Worm (Caenorhabditis elegans) whole organism, L3 larva: ENCODE measurements around the gene F29A7.6.
A peak's percentile ranks its signal among the peaks of the same experiment; 100 is the strongest.

ENCODE experiments used
- R02D3.7 ChIP-seq: fragments of 150-350 bp; optimal IDR thresholded peaks from 2 replicates; lab custom pipeline; 2014; ENCODE audit warnings: missing biosample characterization, missing genetic modification characterization
- ZK546.5 ChIP-seq: sonication (generic microtip); optimal IDR thresholded peaks from 2 replicates; lab custom pipeline; 2017; ENCODE audit warnings: missing biosample characterization, missing genetic modification characterization
- ama-1 ChIP-seq: fragments of 150-350 bp; optimal IDR thresholded peaks from 2 replicates; lab custom pipeline; 2018
- ceh-28 ChIP-seq: fragments of 150-350 bp; optimal IDR thresholded peaks from 2 replicates; lab custom pipeline; 2014; ENCODE audit warnings: missing biosample characterization, missing genetic modification reagents, missing genetic modification characterization
- ceh-82 ChIP-seq: fragments of 150-350 bp; optimal IDR thresholded peaks from 2 replicates; lab custom pipeline; 2014; ENCODE audit warnings: missing biosample characterization, missing genetic modification characterization
- egl-27 ChIP-seq: sonication (generic microtip); optimal IDR thresholded peaks from 4 replicates; lab custom pipeline; 2017; ENCODE audit warnings: missing biosample characterization, missing genetic modification reagents, missing genetic modification characterization
- elt-1 ChIP-seq: fragments of 150-350 bp; optimal IDR thresholded peaks from 2 replicates; lab custom pipeline; 2014; ENCODE audit warnings: missing biosample characterization, missing genetic modification characterization
- elt-2 ChIP-seq: sonication (generic microtip); optimal IDR thresholded peaks from 2 replicates; lab custom pipeline; 2016; ENCODE audit warnings: missing genetic modification reagents, mild to moderate bottlenecking, missing genetic modification characterization, missing compliant biosample characterization
- elt-3 ChIP-seq, 3 experiments: fragments of 150-350 bp in 1 of 3; sonication (generic microtip) in 2 of 3; optimal IDR thresholded peaks; 2 replicates in 2 of 3; 4 replicates in 1 of 3; lab custom pipeline; 2014 to 2017; ENCODE audit warnings: missing biosample characterization in 3 of 3, missing genetic modification characterization in 3 of 3
- eor-1 ChIP-seq, 2 experiments: fragments of 150-350 bp; optimal IDR thresholded peaks; 2 replicates each; lab custom pipeline; 2014 to 2018; ENCODE audit warnings: missing biosample characterization in 2 of 2, missing genetic modification characterization in 2 of 2
- fkh-10 ChIP-seq: sonication (generic microtip); optimal IDR thresholded peaks from 2 replicates; lab custom pipeline; 2017; ENCODE audit warnings: missing biosample characterization, missing genetic modification reagents, missing genetic modification characterization
- fkh-2 ChIP-seq: fragments of 150-350 bp; optimal IDR thresholded peaks from 2 replicates; lab custom pipeline; 2014; ENCODE audit warnings: missing biosample characterization, missing genetic modification reagents, missing genetic modification characterization
- fos-1 ChIP-seq: fragments of 150-350 bp; optimal IDR thresholded peaks from 2 replicates; lab custom pipeline; 2014; ENCODE audit warnings: missing biosample characterization, missing genetic modification characterization
- hmg-11 ChIP-seq: sonication (generic microtip); optimal IDR thresholded peaks from 2 replicates; lab custom pipeline; 2016; ENCODE audit warnings: missing genetic modification characterization, missing compliant biosample characterization
- jun-1 ChIP-seq: fragments of 150-350 bp; optimal IDR thresholded peaks from 2 replicates; lab custom pipeline; 2014; ENCODE audit warnings: missing biosample characterization, missing genetic modification reagents, missing genetic modification characterization
- lin-15B ChIP-seq: fragments of 150-350 bp; optimal IDR thresholded peaks from 2 replicates; lab custom pipeline; 2014; ENCODE audit warnings: missing biosample characterization, missing genetic modification characterization
- lin-39 ChIP-seq: fragments of 150-350 bp; optimal IDR thresholded peaks from 2 replicates; lab custom pipeline; 2018; ENCODE audit warnings: missing biosample characterization, missing genetic modification reagents, missing genetic modification characterization
- lsy-12 ChIP-seq: sonication (generic microtip); optimal IDR thresholded peaks from 2 replicates; lab custom pipeline; 2016; ENCODE audit warnings: mild to moderate bottlenecking, missing genetic modification characterization, missing compliant biosample characterization
- mdl-1 ChIP-seq: fragments of 150-350 bp; optimal IDR thresholded peaks from 2 replicates; lab custom pipeline; 2014; ENCODE audit warnings: missing biosample characterization, missing genetic modification characterization
- nfya-1 ChIP-seq: sonication (generic microtip); optimal IDR thresholded peaks from 2 replicates; lab custom pipeline; 2017; ENCODE audit warnings: missing genetic modification characterization, mild to moderate bottlenecking, missing compliant biosample characterization, antibody characterized with exemption, moderate library complexity; ENCODE audit not compliant: insufficient read depth
- nhr-11 ChIP-seq: fragments of 150-350 bp; optimal IDR thresholded peaks from 2 replicates; lab custom pipeline; 2014; ENCODE audit warnings: missing biosample characterization, missing genetic modification characterization
- nhr-23 ChIP-seq: fragments of 150-350 bp; optimal IDR thresholded peaks from 2 replicates; lab custom pipeline; 2014; ENCODE audit warnings: missing biosample characterization, missing genetic modification reagents, missing genetic modification characterization
- nhr-25 ChIP-seq: sonication (generic microtip); optimal IDR thresholded peaks from 2 replicates; lab custom pipeline; 2017; ENCODE audit warnings: missing biosample characterization, missing genetic modification characterization
- nhr-28 ChIP-seq: fragments of 150-350 bp; optimal IDR thresholded peaks from 2 replicates; lab custom pipeline; 2014; ENCODE audit warnings: missing biosample characterization, missing genetic modification characterization
- nhr-67 ChIP-seq: fragments of 150-350 bp; optimal IDR thresholded peaks from 2 replicates; lab custom pipeline; 2014; ENCODE audit warnings: missing biosample characterization, missing genetic modification characterization
- nhr-77 ChIP-seq: fragments of 150-350 bp; optimal IDR thresholded peaks from 2 replicates; lab custom pipeline; 2014; ENCODE audit warnings: missing biosample characterization, missing genetic modification characterization
- pqm-1 ChIP-seq: fragments of 150-350 bp; optimal IDR thresholded peaks from 2 replicates; lab custom pipeline; 2017; ENCODE audit warnings: missing biosample characterization, missing genetic modification characterization, inconsistent platforms
- sea-2 ChIP-seq: fragments of 150-350 bp; sonication (generic microtip); optimal IDR thresholded peaks from 4 replicates; lab custom pipeline; 2014; ENCODE audit warnings: missing biosample characterization, missing genetic modification reagents, missing genetic modification characterization
- skn-1 ChIP-seq: fragments of 150-350 bp; optimal IDR thresholded peaks from 2 replicates; lab custom pipeline; 2014; ENCODE audit warnings: missing biosample characterization, missing genetic modification characterization
- snpc-4 ChIP-seq: fragments of 150-350 bp; optimal IDR thresholded peaks from 2 replicates; lab custom pipeline; 2014; ENCODE audit warnings: missing biosample characterization, missing genetic modification characterization
- tbx-2 ChIP-seq: sonication (generic microtip); optimal IDR thresholded peaks from 2 replicates; lab custom pipeline; 2016; ENCODE audit warnings: mild to moderate bottlenecking, missing genetic modification characterization, missing compliant biosample characterization
- unc-39 ChIP-seq: sonication (generic microtip); optimal IDR thresholded peaks from 4 replicates; lab custom pipeline; 2017; ENCODE audit warnings: missing biosample characterization, missing genetic modification characterization
- unc-62 ChIP-seq: fragments of 150-350 bp; sonication (generic microtip); optimal IDR thresholded peaks from 4 replicates; lab custom pipeline; 2014; ENCODE audit warnings: missing biosample characterization, missing genetic modification reagents, missing genetic modification characterization
- zag-1 ChIP-seq: fragments of 150-350 bp; optimal IDR thresholded peaks from 2 replicates; lab custom pipeline; 2014; ENCODE audit warnings: missing biosample characterization, missing genetic modification characterization
- ztf-11 ChIP-seq: fragments of 150-350 bp; optimal IDR thresholded peaks from 2 replicates; lab custom pipeline; 2014; ENCODE audit warnings: missing biosample characterization, missing genetic modification characterization
- ztf-4 ChIP-seq: fragments of 150-350 bp; optimal IDR thresholded peaks from 2 replicates; lab custom pipeline; 2014; ENCODE audit warnings: missing biosample characterization, missing genetic modification characterization

Gene F29A7.6

DNA sequence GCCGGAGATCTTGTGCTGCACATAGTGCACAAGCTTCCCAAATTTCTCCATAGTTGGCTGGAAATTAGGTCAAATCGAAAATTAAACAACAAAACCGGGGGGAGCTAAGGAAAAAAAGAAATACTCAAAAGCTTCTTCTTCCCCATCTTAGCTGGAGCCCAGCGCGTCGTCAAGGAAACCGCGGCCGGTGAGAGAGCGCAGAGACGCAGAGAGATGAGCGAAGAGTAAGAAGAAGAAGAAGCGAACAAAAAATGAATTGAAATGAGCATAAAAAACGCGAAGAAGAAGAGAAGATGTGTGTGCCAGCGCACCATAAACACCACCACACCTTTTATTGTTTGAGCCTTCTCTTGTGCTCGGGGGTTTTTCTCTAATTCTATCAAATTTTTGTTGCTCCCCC lies 17.2 kb downstream of the F29A7.6 start, which contains the start of gene wdr-31:
Gene wdr-31, minus strand, starts transcription at position 101 of the 400 bp plus-strand sequence.
- TF ChIP-seq fos-1 (tag; lab: Kevin White, UChicago) = no peak
- no peak for TF ChIP-seq elt-2 (tag; lab: Kevin White, UChicago)
- no peak for TF ChIP-seq R02D3.7 (tag; lab: Kevin White, UChicago)

DNA sequence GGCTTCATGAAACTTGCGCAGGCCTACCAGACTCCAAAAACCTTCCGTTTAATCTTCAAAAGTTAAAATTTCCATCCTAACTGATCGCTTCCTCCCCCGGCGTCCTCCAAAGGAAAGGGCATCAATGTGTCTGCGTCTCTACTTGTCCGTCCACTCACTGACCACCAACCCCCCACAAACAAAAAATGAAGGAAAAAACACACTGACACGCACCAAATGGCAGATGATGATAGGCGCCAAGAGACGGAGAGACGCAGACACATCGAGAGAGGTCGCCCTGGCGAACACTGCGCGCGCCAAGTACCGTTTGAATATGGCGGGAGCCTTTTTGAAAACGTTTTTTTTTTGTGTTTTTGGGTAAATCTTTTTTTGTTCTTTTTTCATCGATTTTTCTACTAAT lies 17.7 kb downstream of the F29A7.6 start:
- TF ChIP-seq hmg-11 (tag; lab: Kevin White, UChicago) (peak; percentile 40), tbx-2 (tag; lab: Kevin White, UChicago) (no peak), jun-1 (peak; percentile 17), fos-1 (tag; lab: Kevin White, UChicago) (no peak), snpc-4 (tag; lab: Kevin White, UChicago) (peak; percentile 23), nhr-25 (tag; lab: Kevin White, UChicago) (peak; percentile 32), lin-39 (tag; lab: Kevin White, UChicago) (peak; percentile 61), nhr-23 (tag; lab: Kevin White, UChicago) (peak; percentile 20), ztf-11 (tag; lab: Kevin White, UChicago) (no peak), nfya-1 (tag; lab: Kevin White, UChicago) (peak; percentile 79)

DNA sequence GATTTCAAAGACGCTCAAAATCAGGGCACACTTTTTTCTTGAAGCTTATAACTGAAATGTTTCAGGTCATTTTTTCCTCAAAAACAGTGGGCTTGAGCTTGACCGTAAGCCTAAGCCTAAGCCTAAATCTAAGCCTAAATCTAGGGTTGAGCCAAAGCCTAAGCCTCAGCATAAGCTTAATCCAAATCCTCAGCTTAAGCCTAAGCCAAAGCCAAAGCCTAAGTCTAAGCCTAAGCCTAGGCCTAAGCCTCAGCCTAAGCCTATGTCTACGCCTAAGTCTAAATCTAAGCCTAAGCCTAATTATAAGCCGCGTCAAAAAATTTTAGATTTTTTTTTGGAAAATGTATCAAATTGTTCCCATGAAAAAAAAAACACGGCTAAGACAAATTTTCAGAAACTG lies 18.1 kb downstream of the F29A7.6 start:
- no peak for TF ChIP-seq nhr-11 (tag; lab: Kevin White, UChicago)
- no peak for TF ChIP-seq fkh-2
- no peak for TF ChIP-seq R02D3.7 (tag; lab: Kevin White, UChicago)
- TF ChIP-seq zag-1 (tag; lab: Kevin White, UChicago) = no peak
- TF ChIP-seq ceh-82 (tag; lab: Kevin White, UChicago) = no peak
- TF ChIP-seq ztf-4 (tag; lab: Kevin White, UChicago) = no peak
- TF ChIP-seq nhr-28 (tag; lab: Kevin White, UChicago) = no peak
- no peak for TF ChIP-seq nhr-25 (tag; lab: Kevin White, UChicago)
- no peak for TF ChIP-seq ceh-28 (tag; lab: Kevin White, UChicago)
- TF ChIP-seq tbx-2 (tag; lab: Kevin White, UChicago) = no peak
- no peak for TF ChIP-seq lsy-12 (tag; lab: Kevin White, UChicago)
- no peak for TF ChIP-seq mdl-1
- TF ChIP-seq ama-1 (lab: Kevin White, UChicago) = no peak
- no peak for TF ChIP-seq nhr-67
- no peak for TF ChIP-seq elt-2 (tag; lab: Kevin White, UChicago)
- TF ChIP-seq pqm-1 = no peak
- TF ChIP-seq nhr-77 = no peak

DNA sequence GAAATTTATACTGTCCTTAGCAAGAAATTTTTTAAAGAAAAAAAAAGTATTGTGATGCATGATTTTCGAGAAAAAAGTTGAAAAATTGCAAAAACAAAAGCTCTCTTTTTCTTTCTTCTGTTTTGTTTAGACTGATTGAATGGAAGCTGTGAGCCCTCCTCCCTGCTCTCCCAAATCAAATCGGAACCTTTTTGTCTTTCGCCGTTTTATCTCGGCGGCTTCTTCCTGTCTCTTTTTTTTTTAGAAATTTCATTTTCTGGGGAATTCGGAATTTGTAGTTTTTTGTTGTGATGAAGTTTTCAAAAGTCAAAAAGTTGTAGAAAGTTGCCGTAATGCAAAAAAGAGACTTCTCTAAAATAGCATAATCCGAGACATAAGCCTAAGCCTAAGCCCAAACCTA lies 21.8 kb downstream of the F29A7.6 start:
- TF ChIP-seq eor-1 (tag; optimal IDR thresholded peaks at IDR 0.05; lab: Kevin White, UChicago) (no peak), lin-39 (tag; lab: Kevin White, UChicago) (no peak), nfya-1 (tag; lab: Kevin White, UChicago) (no peak), hmg-11 (tag; lab: Kevin White, UChicago) (no peak), fkh-10 (peak; percentile 61)

DNA sequence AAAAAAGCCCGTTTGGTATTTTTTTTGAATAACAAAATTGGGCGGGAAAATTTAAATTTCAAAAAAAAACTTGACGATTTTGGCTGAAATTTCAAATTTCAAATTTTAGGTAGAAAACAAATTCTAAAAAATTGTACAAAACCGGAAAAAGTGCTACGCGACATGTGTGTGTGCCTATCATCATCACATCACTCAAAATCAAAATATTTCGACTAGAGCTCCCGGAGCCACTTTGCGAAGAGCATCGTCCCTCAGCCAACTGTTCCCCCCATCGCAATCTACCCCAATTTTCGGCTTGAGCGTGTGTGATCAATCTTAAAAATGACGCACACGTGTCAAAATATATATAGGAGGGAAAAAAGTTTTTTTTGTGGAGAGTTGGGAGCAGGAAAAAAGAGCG lies 25.6 kb downstream of the F29A7.6 start:
- TF ChIP-seq ztf-11 (tag; lab: Kevin White, UChicago) (no peak), snpc-4 (tag; lab: Kevin White, UChicago) (no peak), lsy-12 (tag; lab: Kevin White, UChicago) (no peak), elt-2 (tag; lab: Kevin White, UChicago) (no peak), skn-1 (tag; lab: Kevin White, UChicago) (no peak), fkh-10 (no peak), elt-1 (tag; lab: Kevin White, UChicago) (no peak), unc-62 (GFP tag; lab: Kevin White, UChicago) (no peak), unc-39 (tag; lab: Kevin White, UChicago) (no peak)
- TF ChIP-seq, all 47 proteins: peak for 0

DNA sequence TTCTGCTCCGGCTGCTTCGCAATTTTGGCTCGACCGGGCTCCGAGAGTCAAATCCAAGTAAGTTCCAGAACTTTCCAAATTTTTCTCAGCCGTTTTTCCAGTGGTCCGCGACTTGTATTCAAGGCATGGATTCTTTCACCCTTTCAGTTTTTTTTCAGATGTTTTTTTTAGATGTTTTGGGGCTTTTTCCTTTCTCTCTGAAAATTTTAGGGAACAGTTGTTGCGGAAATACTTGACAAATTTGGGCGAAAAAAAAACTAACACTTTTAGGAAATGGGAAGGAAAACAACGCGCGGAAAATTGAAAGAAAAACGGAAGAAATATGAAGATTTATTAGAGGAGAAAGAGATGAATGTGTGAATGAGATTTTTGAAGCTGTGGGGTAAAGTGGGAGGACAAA lies 26.9 kb downstream of the F29A7.6 start, which contains the start of the genes T05A8.11 and nep-2:
Gene T05A8.11, minus strand, starts transcription at position 101 of the 400 bp plus-strand sequence.
Gene nep-2, minus strand, starts transcription at position 192 of the 400 bp plus-strand sequence.
- no peak for TF ChIP-seq unc-39 (tag; lab: Kevin White, UChicago)
- no peak for TF ChIP-seq lin-39 (tag; lab: Kevin White, UChicago)
- TF ChIP-seq lsy-12 (tag; lab: Kevin White, UChicago) = no peak
- TF ChIP-seq nfya-1 (tag; lab: Kevin White, UChicago) = no peak
- no peak for TF ChIP-seq pqm-1
- TF ChIP-seq ceh-28 (tag; lab: Kevin White, UChicago) = no peak
- no peak for TF ChIP-seq skn-1 (tag; lab: Kevin White, UChicago)
- TF ChIP-seq ZK546.5 (tag; lab: Kevin White, UChicago) = no peak
- no peak for TF ChIP-seq egl-27 (tag; lab: Kevin White, UChicago)
- TF ChIP-seq sea-2 = no peak
- TF ChIP-seq elt-3 (tag; optimal IDR thresholded peaks at IDR 0.05; lab: Kevin White, UChicago) = no peak
- TF ChIP-seq nhr-28 (tag; lab: Kevin White, UChicago) = no peak
- no peak for TF ChIP-seq ceh-82 (tag; lab: Kevin White, UChicago)
- TF ChIP-seq zag-1 (tag; lab: Kevin White, UChicago) = no peak
- TF ChIP-seq elt-1 (tag; lab: Kevin White, UChicago) = no peak
- no peak for TF ChIP-seq hmg-11 (tag; lab: Kevin White, UChicago)
- no peak for TF ChIP-seq lin-15B (tag; lab: Kevin White, UChicago)
- TF ChIP-seq mdl-1 = no peak
